Worm (Caenorhabditis elegans) whole organism, L4/young adult: ENCODE results near the gene ZK622.4.

Source experiments
- W03F9.2 ChIP-seq: fragments of 150-350 bp; optimal IDR thresholded peaks from 2 replicates; lab custom pipeline; 2014; ENCODE audit warnings: missing biosample characterization, missing genetic modification characterization
- dao-5 ChIP-seq: sonication (generic microtip); optimal IDR thresholded peaks from 2 replicates; lab custom pipeline; 2016; ENCODE audit warnings: missing genotype, missing genetic modification characterization, moderate library complexity, missing compliant biosample characterization
- him-1 ChIP-seq: sonication (generic microtip); optimal IDR thresholded peaks from 2 replicates; lab custom pipeline; 2016; ENCODE audit warnings: missing genotype, missing genetic modification reagents, missing genetic modification characterization, missing compliant biosample characterization

DNA sequence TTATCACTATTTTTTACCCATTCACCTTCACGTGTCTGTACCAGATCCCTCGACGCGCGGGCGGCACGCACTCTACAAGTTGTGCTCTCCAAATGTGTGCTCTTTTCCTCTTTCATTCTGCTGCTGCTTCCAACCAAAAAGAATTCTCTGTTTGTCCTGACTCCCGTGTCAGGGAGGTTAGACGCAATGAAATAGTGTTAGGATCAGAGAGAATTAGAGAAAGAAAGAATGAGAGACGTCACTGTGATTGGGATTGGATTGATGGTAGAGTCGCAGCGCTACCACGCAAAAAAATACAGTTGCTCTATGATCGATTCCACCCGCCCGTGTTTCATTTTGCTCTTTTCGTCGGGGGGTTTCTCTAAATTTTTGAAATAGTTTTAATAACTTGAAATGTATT is 1.5 kb upstream of the ZK622.4 start:
- TF ChIP-seq him-1 (tag; lab: Kevin White, UChicago), result no peak
- TF ChIP-seq dao-5, result no peak
- no peak for TF ChIP-seq W03F9.2 (tag; lab: Kevin White, UChicago)
